Fruit fly (Drosophila melanogaster): ENCODE results near the gene jub.

DNA sequence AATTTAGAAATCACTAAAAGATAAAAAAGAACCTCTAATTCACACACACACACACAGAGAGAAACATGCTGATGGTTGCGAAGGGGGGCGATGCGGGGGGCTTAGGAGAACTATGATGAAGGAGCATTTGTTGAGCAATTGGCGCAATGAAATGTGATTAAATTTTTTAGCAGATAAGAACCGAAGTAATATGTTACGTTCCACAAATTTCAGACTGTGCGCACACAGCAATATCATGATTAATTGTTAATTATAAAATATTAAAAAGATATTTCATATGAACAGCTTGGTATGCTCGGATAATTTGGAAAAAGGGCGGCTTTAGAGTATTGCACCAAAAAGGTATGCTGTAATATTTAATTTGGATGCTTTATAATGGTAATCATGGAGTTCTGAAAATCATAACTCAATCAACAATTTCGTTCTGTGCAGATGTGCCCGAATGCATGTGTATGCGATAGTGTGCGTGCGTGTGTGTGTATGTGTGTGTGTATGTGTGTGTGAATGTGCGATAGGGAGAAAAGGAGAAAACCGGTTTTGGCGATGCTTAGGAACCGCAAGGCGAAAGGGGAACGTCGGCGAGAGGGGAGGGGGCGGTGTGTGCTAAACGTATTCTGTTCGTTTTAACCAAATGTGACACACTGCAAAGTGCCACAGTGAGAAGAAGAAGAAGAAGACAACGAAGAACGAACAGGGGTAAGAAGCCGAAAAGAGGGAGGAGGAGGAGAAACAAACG is 8.9 kb downstream of the jub start:
- TF ChIP-seq CG5245 (GFP tag; optimal IDR thresholded peaks at IDR 0.05) (no peak), chm (GFP tag; IDR thresholded peaks at IDR 0.05) (no peak)

Data from whole organism, embryonic.